Worm (Caenorhabditis elegans): ENCODE measurements around the gene F16G10.3.

DNA sequence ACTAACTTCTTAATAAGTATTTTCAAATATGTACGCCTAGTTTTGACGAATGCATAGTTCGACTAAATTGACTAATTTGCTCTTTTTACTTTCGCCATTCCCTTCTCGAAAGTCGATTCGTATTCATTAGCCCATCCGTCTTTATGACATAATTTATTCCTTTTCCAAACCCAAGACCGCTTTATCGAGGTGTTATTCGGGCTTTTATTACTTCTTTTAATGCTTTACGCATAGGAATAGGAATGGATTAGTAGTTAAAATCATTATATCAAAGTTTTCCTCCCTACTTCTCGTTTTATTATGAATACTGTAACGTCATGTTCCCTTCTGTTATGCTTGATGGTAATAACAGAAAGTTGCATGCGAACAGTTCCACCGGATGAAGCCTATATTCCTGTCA, 2.8 kb downstream of the F16G10.3 start, which contains the start of gene F16G10.2:
- TF ChIP-seq ceh-82 (tag; optimal IDR thresholded peaks at IDR 0.05) = no peak
- TF ChIP-seq nhr-237 (tag; optimal IDR thresholded peaks at IDR 0.05) = no peak
- TF ChIP-seq nhr-20 (tag; optimal IDR thresholded peaks at IDR 0.05) = no peak
- TF ChIP-seq nhr-28 (tag; optimal IDR thresholded peaks at IDR 0.05) = no peak
- TF ChIP-seq ama-1 (optimal IDR thresholded peaks at IDR 0.05) = no peak
- no peak for TF ChIP-seq tbx-2 (tag; optimal IDR thresholded peaks at IDR 0.05)
- no peak for TF ChIP-seq nhr-77 (tag; optimal IDR thresholded peaks at IDR 0.05)
- TF ChIP-seq unc-130 (tag; optimal IDR thresholded peaks at IDR 0.05) = no peak
- no peak for TF ChIP-seq snpc-4 (tag; optimal IDR thresholded peaks at IDR 0.05)
- no peak for TF ChIP-seq nhr-12 (tag; optimal IDR thresholded peaks at IDR 0.05)
- TF ChIP-seq ztf-11 (tag; optimal IDR thresholded peaks at IDR 0.05) = no peak
- no peak for TF ChIP-seq ces-1 (GFP tag; optimal IDR thresholded peaks at IDR 0.05)

Measured in whole organism, L1 larva.